Fruit fly (Drosophila melanogaster): ENCODE results near the gene CG10405.

Gene CG10405

dm6 chr3R:16427520-16427919 lies 26.8 kb upstream of the CG10405 start (continued):
- TF ChIP-seq CG33557 (GFP tag; optimal IDR thresholded peaks at IDR 0.05) = no peak
- TF ChIP-seq CG8089 (GFP tag; optimal IDR thresholded peaks at IDR 0.05) = no peak
- peak; percentile 78 for TF ChIP-seq z (GFP tag; IDR thresholded peaks at IDR 0.05)
- no peak for TF ChIP-seq HLH3B (GFP tag; IDR thresholded peaks at IDR 0.05)
- no peak for TF ChIP-seq CG6654 (GFP tag; optimal IDR thresholded peaks at IDR 0.05)
- no peak for TF ChIP-seq tin (GFP tag; optimal IDR thresholded peaks at IDR 0.05)
- peak; percentile 7 for TF ChIP-seq sens (GFP tag)
- TF ChIP-seq Nf-YC (tag; optimal IDR thresholded peaks at IDR 0.05) = peak; percentile 84
- TF ChIP-seq D (optimal IDR thresholded peaks at IDR 0.05) = no peak
- TF ChIP-seq D (GFP tag; optimal IDR thresholded peaks at IDR 0.05) = no peak

- TF ChIP-seq CG14014 (GFP tag; IDR thresholded peaks at IDR 0.05) (no peak), unc-4 (GFP tag; IDR thresholded peaks at IDR 0.05; ENCODE audit: partially characterized antibody) (no peak), CG3065 (GFP tag; optimal IDR thresholded peaks at IDR 0.05) (no peak), slp2 (GFP tag; optimal IDR thresholded peaks at IDR 0.05) (no peak), CG5180 (GFP tag; optimal IDR thresholded peaks at IDR 0.05) (no peak), hbn (GFP tag; IDR thresholded peaks at IDR 0.05; ENCODE audit: partially characterized antibody) (no peak), CG1603 (tag; optimal IDR thresholded peaks at IDR 0.05) (no peak), Dip2 (GFP tag; IDR thresholded peaks at IDR 0.05) (no peak), CG15696 (tag; optimal IDR thresholded peaks at IDR 0.05) (no peak), CG10654 (GFP tag; optimal IDR thresholded peaks at IDR 0.05) (no peak), CG1647 (GFP tag; optimal IDR thresholded peaks at IDR 0.05) (no peak)
Measured at dm6 chr3R:16430381-16430780, 23.9 kb upstream of the CG10405 start, which contains the start of gene CG31279. Gene CG31279 (plus strand): TSS chr3R:16430681.

DNA sequence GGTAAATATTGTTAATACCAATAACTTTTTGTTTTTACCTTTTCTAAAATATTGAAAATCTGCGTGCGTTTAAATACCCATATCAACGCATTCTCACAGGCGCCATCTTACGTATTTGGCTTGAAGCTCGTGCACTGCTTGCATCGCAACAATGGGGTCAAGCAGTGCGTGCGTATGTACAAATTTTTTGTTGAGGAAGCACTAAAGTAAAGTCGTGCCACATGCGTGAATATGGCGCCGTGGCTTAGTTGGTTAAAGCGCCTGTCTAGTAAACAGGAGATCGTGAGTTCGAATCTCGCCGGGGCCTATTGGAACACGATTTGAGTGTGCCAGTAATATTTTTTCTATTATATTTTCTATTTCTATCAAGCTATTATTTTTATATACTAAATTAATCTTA lies 22.6 kb upstream of the CG10405 start:
- peak; percentile 47 for TF ChIP-seq CG6765 (GFP tag; optimal IDR thresholded peaks at IDR 0.05)
- TF ChIP-seq danr (GFP tag; IDR thresholded peaks at IDR 0.05) = no peak
- TF ChIP-seq seq (GFP tag; IDR thresholded peaks at IDR 0.05) = no peak
- no peak for TF ChIP-seq wor (GFP tag; IDR thresholded peaks at IDR 0.05)
- no peak for TF ChIP-seq stc (GFP tag; IDR thresholded peaks at IDR 0.05)
- peak; percentile 60 for TF ChIP-seq mirr (GFP tag; optimal IDR thresholded peaks at IDR 0.05)
- no peak for TF ChIP-seq Awh (GFP tag; IDR thresholded peaks at IDR 0.05)
- TF ChIP-seq CG4730 (GFP tag; IDR thresholded peaks at IDR 0.05) = no peak
- no peak for TF ChIP-seq CG7786 (GFP tag; optimal IDR thresholded peaks at IDR 0.05)
- TF ChIP-seq CG4282 (GFP tag; optimal IDR thresholded peaks at IDR 0.05) = peak; percentile 56
- TF ChIP-seq CG11695 (GFP tag; IDR thresholded peaks at IDR 0.05) = no peak
- TF ChIP-seq grn (GFP tag; optimal IDR thresholded peaks at IDR 0.05) = no peak
- peak; percentile 45 for TF ChIP-seq trem (tag; optimal IDR thresholded peaks at IDR 0.05)
- TF ChIP-seq btn (GFP tag; optimal IDR thresholded peaks at IDR 0.05) = no peak
- TF ChIP-seq tup (GFP tag; optimal IDR thresholded peaks at IDR 0.05) = no peak
- no peak for TF ChIP-seq slp2 (GFP tag; optimal IDR thresholded peaks at IDR 0.05)
- no peak for TF ChIP-seq ac (GFP tag; optimal IDR thresholded peaks at IDR 0.05)
- TF ChIP-seq CG9797 (GFP tag; optimal IDR thresholded peaks at IDR 0.05) = no peak
- peak; percentile 30 for TF ChIP-seq CG13424 (tag; optimal IDR thresholded peaks at IDR 0.05)
- TF ChIP-seq CG17328 (GFP tag; IDR thresholded peaks at IDR 0.05) = no peak
- no peak for TF ChIP-seq ATbp (GFP tag; optimal IDR thresholded peaks at IDR 0.05)
- no peak for TF ChIP-seq CG15479 (GFP tag; optimal IDR thresholded peaks at IDR 0.05)
- peak; percentile 10 for TF ChIP-seq gem (tag; optimal IDR thresholded peaks at IDR 0.05)
- TF ChIP-seq CG8388 (GFP tag; optimal IDR thresholded peaks at IDR 0.05) = no peak
- peak; percentile 76 for TF ChIP-seq vvl (GFP tag; IDR thresholded peaks at IDR 0.05)
- TF ChIP-seq Spps (tag; optimal IDR thresholded peaks at IDR 0.05) = no peak
- TF ChIP-seq amos (GFP tag; IDR thresholded peaks at IDR 0.05; ENCODE audit: partially characterized antibody) = peak; percentile 74
- TF ChIP-seq CG3838 (GFP tag; optimal IDR thresholded peaks at IDR 0.05) = no peak
- TF ChIP-seq bigmax (GFP tag; optimal IDR thresholded peaks at IDR 0.05) = no peak
- TF ChIP-seq CG4707 (GFP tag; optimal IDR thresholded peaks at IDR 0.05) = peak; percentile 27
- TF ChIP-seq CG7372 (GFP tag; IDR thresholded peaks at IDR 0.05) = no peak
